Fruit fly (Drosophila melanogaster): ENCODE results near the gene Myt1.

The Myt1 gene

DNA sequence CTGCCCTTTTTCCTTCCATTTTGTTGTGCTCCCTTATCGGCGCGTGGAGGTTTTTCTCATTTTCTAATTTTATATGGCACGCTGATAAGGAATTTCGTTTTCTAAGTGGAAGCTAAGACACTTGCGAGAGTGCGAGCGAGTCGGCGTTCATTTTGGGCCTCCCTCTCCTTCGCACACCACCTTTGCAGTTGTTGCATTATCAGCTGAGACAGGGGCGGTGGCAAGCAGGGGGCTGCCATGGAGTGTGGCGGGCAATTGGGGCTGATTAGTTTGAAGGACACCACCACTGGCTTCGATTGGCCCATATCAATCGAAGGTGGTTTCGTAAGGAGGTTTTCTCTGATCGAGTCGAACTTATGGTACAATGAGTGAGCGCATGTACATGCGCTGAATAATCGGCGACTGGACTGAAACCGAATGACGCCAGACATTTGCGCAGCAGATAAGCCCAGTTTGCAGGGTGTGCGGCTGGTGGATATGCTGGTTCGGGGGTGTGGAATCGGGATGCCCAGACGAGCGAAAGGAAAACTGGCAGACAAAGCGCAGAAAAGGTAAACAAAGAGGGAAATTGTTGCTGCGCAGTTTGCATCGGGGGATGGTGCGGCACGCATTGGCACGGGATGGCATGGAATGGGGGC is 30.4 kb upstream of the Myt1 start:
- no peak for TF ChIP-seq EcR (GFP tag; optimal IDR thresholded peaks at IDR 0.05)
- no peak for TF ChIP-seq Pif1A (GFP tag; optimal IDR thresholded peaks at IDR 0.05)
- no peak for TF ChIP-seq CG17806 (tag; optimal IDR thresholded peaks at IDR 0.05)
- no peak for TF ChIP-seq CG14655 (GFP tag; optimal IDR thresholded peaks at IDR 0.05)
- no peak for TF ChIP-seq CG8159 (tag; optimal IDR thresholded peaks at IDR 0.05)
- TF ChIP-seq CG12605 (GFP tag; IDR thresholded peaks at IDR 0.05) = no peak
- TF ChIP-seq D1 (tag; optimal IDR thresholded peaks at IDR 0.05) = no peak
- TF ChIP-seq rn (GFP tag; IDR thresholded peaks at IDR 0.05) = no peak
- TF ChIP-seq CG13204 (GFP tag; optimal IDR thresholded peaks at IDR 0.05) = no peak
- TF ChIP-seq CG10348 (GFP tag; IDR thresholded peaks at IDR 0.05) = no peak
- no peak for TF ChIP-seq CG32121 (GFP tag; IDR thresholded peaks at IDR 0.05)
- no peak for TF ChIP-seq CG15710 (tag; optimal IDR thresholded peaks at IDR 0.05)

DNA sequence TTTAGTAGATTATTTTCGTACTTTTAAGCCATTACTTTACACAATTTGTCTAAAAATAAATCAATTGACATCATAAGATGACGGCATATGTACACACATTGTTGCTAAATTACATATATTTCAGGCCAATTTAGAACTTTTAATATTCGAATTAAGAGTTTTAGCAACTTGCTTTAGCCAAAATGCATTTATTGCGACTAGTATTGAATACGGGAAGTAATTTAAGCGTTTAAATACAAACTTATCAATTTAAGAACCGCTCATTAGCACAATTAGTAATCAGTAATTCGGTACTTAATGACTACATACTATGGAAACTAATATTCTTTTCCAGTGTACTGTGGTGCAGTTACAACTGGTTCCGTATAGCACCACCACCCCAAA is 29.8 kb upstream of the Myt1 start:
- TF ChIP-seq CG14655 (GFP tag; optimal IDR thresholded peaks at IDR 0.05) (no peak), CG12605 (GFP tag; IDR thresholded peaks at IDR 0.05) (no peak), fd96Ca (GFP tag; IDR thresholded peaks at IDR 0.05) (no peak), CG8301 (tag; optimal IDR thresholded peaks at IDR 0.05) (no peak), CG8159 (tag; optimal IDR thresholded peaks at IDR 0.05) (no peak), CG10348 (GFP tag; IDR thresholded peaks at IDR 0.05) (no peak), Pif1B (GFP tag; optimal IDR thresholded peaks at IDR 0.05) (no peak)

dm6 chr3L:5808540-5809200 is 29.3 kb upstream of the Myt1 start:
- TF ChIP-seq CG32121 (GFP tag; IDR thresholded peaks at IDR 0.05) (peak; percentile 80), EcR (GFP tag; optimal IDR thresholded peaks at IDR 0.05) (no peak)

DNA sequence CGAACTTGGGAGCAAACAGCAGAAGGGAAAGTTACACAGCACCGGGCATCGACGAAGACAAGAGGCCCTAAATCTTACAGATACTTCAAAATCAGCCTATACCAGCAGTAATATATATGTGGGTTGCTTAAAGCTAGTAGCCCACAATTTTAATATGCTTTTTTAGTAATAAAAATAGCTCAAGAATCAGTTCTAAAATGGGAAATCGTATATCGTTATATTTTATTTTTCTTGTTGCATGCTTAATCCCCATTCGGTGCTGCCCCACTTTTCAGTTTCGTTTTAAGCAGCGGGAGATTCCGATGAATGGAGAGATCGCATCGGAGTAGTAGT is 28.7 kb upstream of the Myt1 start:
- TF ChIP-seq fd96Ca (GFP tag; IDR thresholded peaks at IDR 0.05) (peak; percentile 87), CG14655 (GFP tag; optimal IDR thresholded peaks at IDR 0.05) (peak; percentile 87), Ets98B (GFP tag; IDR thresholded peaks at IDR 0.05) (peak; percentile 62), CG32121 (GFP tag; IDR thresholded peaks at IDR 0.05) (no peak; the same call in 1 of the 2 replicates), gl (tag; optimal IDR thresholded peaks at IDR 0.05) (peak; percentile 59), rn (GFP tag; IDR thresholded peaks at IDR 0.05) (no peak), CG17806 (tag; optimal IDR thresholded peaks at IDR 0.05) (peak; percentile 79), CG8301 (tag; optimal IDR thresholded peaks at IDR 0.05) (peak; percentile 87), CG10348 (GFP tag; IDR thresholded peaks at IDR 0.05) (0 out of 2 replicates have a peak, but pooled peaks have one; percentile 31), Pif1B (GFP tag; optimal IDR thresholded peaks at IDR 0.05) (peak; percentile 78), CG9948 (tag; optimal IDR thresholded peaks at IDR 0.05) (peak; percentile 85), CG12605 (GFP tag; IDR thresholded peaks at IDR 0.05) (peak; percentile 11; the same call in 1 of the 2 replicates), CG8159 (tag; optimal IDR thresholded peaks at IDR 0.05) (peak; percentile 89), D1 (tag; optimal IDR thresholded peaks at IDR 0.05) (peak; percentile 50), CG4496 (GFP tag; IDR thresholded peaks at IDR 0.05) (no peak; the same call in 1 of the 3 replicates), CG13204 (GFP tag; optimal IDR thresholded peaks at IDR 0.05) (peak; percentile 62), Snoo (tag; optimal IDR thresholded peaks at IDR 0.05) (peak; percentile 55), Pif1A (GFP tag; optimal IDR thresholded peaks at IDR 0.05) (peak; percentile 88), CG34367 (tag; optimal IDR thresholded peaks at IDR 0.05) (peak; percentile 75), CG15710 (tag; optimal IDR thresholded peaks at IDR 0.05) (peak; percentile 86), EcR (GFP tag; optimal IDR thresholded peaks at IDR 0.05) (peak; percentile 23)

DNA sequence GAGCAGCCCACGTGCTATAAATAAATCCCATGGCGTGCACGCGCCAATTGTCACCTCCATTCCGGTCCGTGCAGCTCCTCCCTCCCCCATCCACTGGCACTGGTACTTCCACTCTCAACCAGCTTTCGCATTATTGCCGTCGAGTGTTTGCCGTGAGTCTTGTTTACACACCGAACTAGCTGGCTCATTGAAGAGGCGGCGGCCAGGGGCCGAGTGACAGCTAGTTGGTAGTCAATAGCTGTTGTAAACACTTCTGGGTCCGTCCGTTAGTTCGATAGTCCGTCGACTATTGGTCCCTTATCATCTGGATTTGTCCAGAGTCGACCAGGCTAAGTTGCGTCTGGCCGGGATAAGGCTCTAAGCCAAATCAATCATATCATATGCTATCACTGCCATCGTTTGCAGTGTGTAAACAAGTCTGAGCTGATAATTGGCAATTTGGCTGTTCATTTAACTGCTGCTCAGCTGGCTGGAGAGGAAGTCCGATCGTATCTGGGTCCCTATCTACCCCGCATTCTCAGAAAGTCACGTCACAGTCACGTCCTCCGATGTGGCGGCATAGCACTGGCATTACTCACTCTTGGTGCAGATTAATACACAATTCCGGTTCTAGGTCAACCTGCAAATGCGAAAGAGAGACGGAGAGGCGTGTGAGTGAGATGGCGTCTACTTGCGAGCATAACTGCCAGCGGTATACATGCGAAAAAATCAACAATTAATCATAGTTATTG is 28.1 kb upstream of the Myt1 start:
- TF ChIP-seq CG15710 (tag; optimal IDR thresholded peaks at IDR 0.05) (peak; percentile 4), CG13204 (GFP tag; optimal IDR thresholded peaks at IDR 0.05) (no peak), Pif1B (GFP tag; optimal IDR thresholded peaks at IDR 0.05) (peak; percentile 14), CG10348 (GFP tag; IDR thresholded peaks at IDR 0.05) (no peak), CG17806 (tag; optimal IDR thresholded peaks at IDR 0.05) (no peak), Snoo (tag; optimal IDR thresholded peaks at IDR 0.05) (no peak), CG34367 (tag; optimal IDR thresholded peaks at IDR 0.05) (no peak), CG8301 (tag; optimal IDR thresholded peaks at IDR 0.05) (peak; percentile 23), D1 (tag; optimal IDR thresholded peaks at IDR 0.05) (no peak), CG12605 (GFP tag; IDR thresholded peaks at IDR 0.05) (no peak), CG9948 (tag; optimal IDR thresholded peaks at IDR 0.05) (no peak), rn (GFP tag; IDR thresholded peaks at IDR 0.05) (no peak), gl (tag; optimal IDR thresholded peaks at IDR 0.05) (peak; percentile 37), CG4496 (GFP tag; IDR thresholded peaks at IDR 0.05) (peak; percentile 75; the same call in 2 of the 3 replicates), EcR (GFP tag; optimal IDR thresholded peaks at IDR 0.05) (peak; percentile 37), CG14655 (GFP tag; optimal IDR thresholded peaks at IDR 0.05) (peak; percentile 50), Pif1A (GFP tag; optimal IDR thresholded peaks at IDR 0.05) (peak; percentile 13), CG8159 (tag; optimal IDR thresholded peaks at IDR 0.05) (no peak), fd96Ca (GFP tag; IDR thresholded peaks at IDR 0.05) (peak; percentile 65; the same call in 2 of the 3 replicates), Ets98B (GFP tag; IDR thresholded peaks at IDR 0.05) (peak; percentile 35; the same call in 1 of the 2 replicates), CG32121 (GFP tag; IDR thresholded peaks at IDR 0.05) (peak; percentile 68; the same call in 1 of the 2 replicates)

Measured in whole organism, pupa.